Fruit fly (Drosophila melanogaster) whole organism, embryonic: ENCODE data around the gene Gr5a.
A peak's percentile ranks its signal among the peaks of the same experiment; 100 is the strongest.

Experiments
- Asciz ChIP-seq: fragments of 200-800 bp; sonication (Bioruptor generic); optimal IDR thresholded peaks from 2 replicates; lab custom pipeline; 2017; ENCODE audit warnings: missing biosample characterization, mild to moderate bottlenecking, missing genetic modification characterization, missing genetic modification reagents
- CG10654 ChIP-seq: fragments of 200-800 bp; sonication (Bioruptor generic); optimal IDR thresholded peaks from 2 replicates; lab custom pipeline; 2016; ENCODE audit warnings: missing biosample characterization, missing genetic modification characterization
- CG12071 ChIP-seq: fragments of 200-800 bp; sonication (Bioruptor generic); optimal IDR thresholded peaks from 3 replicates; lab custom pipeline; 2018; ENCODE audit warnings: missing biosample characterization, mild to moderate bottlenecking, missing genetic modification characterization
- CG14050 ChIP-seq: fragments of 200-800 bp; sonication (Bioruptor generic); IDR thresholded peaks from 3 replicates; pipeline ENCODE4 v1.3.6; 2022; ENCODE audit warnings: missing biosample characterization, missing genetic modification characterization
- CG15601 ChIP-seq: fragments of 200-800 bp; sonication (Bioruptor generic); optimal IDR thresholded peaks from 3 replicates; lab custom pipeline; 2019; ENCODE audit warnings: missing biosample characterization, mild to moderate bottlenecking, missing genetic modification characterization, moderate library complexity
- CG1832 ChIP-seq: fragments of 200-800 bp; sonication (Bioruptor generic); optimal IDR thresholded peaks from 2 replicates; lab custom pipeline; 2017; ENCODE audit warnings: missing biosample characterization, mild to moderate bottlenecking, missing genetic modification characterization, inconsistent platforms
- CG2120 ChIP-seq: fragments of 200-800 bp; sonication (Bioruptor generic); optimal IDR thresholded peaks from 3 replicates; lab custom pipeline; 2016; ENCODE audit warnings: missing biosample characterization, missing genetic modification characterization
- CG2202 ChIP-seq: fragments of 200-800 bp; sonication (Bioruptor generic); optimal IDR thresholded peaks from 2 replicates; lab custom pipeline; 2018; ENCODE audit warnings: missing biosample characterization, mild to moderate bottlenecking, missing genetic modification characterization
- CG30403 ChIP-seq: fragments of 200-800 bp; sonication (Bioruptor generic); optimal IDR thresholded peaks from 3 replicates; lab custom pipeline; 2016; ENCODE audit warnings: missing biosample characterization, missing genetic modification characterization
- CG6272 ChIP-seq: fragments of 200-800 bp; sonication (Bioruptor generic); IDR thresholded peaks from 2 replicates; pipeline ENCODE4 v1.3.6; 2022; ENCODE audit warnings: missing biosample characterization, missing genetic modification characterization
- CG7271 ChIP-seq: fragments of 200-800 bp; sonication (Bioruptor generic); optimal IDR thresholded peaks from 2 replicates; lab custom pipeline; 2018; ENCODE audit warnings: missing biosample characterization, mild to moderate bottlenecking, missing genetic modification characterization, moderate library complexity
- CG9215 ChIP-seq: fragments of 200-800 bp; sonication (Bioruptor generic); IDR thresholded peaks from 2 replicates; pipeline ENCODE4 v1.3.6; 2022; ENCODE audit warnings: missing biosample characterization, missing genetic modification characterization
- CG9817 ChIP-seq: fragments of 200-800 bp; sonication (Bioruptor generic); optimal IDR thresholded peaks from 2 replicates; lab custom pipeline; 2018; ENCODE audit warnings: missing biosample characterization, mild to moderate bottlenecking, missing genetic modification characterization, moderate library complexity
- CoRest ChIP-seq: fragments of 200-800 bp; sonication (Bioruptor generic); optimal IDR thresholded peaks from 3 replicates; lab custom pipeline; 2018; ENCODE audit warnings: missing biosample characterization, mild to moderate bottlenecking, missing genetic modification characterization, moderate library complexity
- Dad ChIP-seq: fragments of 200-800 bp; sonication (Bioruptor generic); optimal IDR thresholded peaks from 3 replicates; lab custom pipeline; 2016; ENCODE audit warnings: missing biosample characterization, missing genetic modification characterization
- HLH4C ChIP-seq: fragments of 200-800 bp; sonication (Bioruptor generic); IDR thresholded peaks from 3 replicates; pipeline ENCODE4 v1.3.6; 2022; ENCODE audit warnings: missing biosample characterization, missing genetic modification characterization; ENCODE audit not compliant: partially characterized antibody
- Hmr ChIP-seq: fragments of 200-800 bp; sonication (Bioruptor generic); optimal IDR thresholded peaks from 3 replicates; lab custom pipeline; 2017; ENCODE audit warnings: mild to moderate bottlenecking, missing biosample characterization, missing genetic modification reagents, missing genetic modification characterization
- Hr51 ChIP-seq, 2 experiments: fragments of 200-800 bp; sonication (Bioruptor generic); optimal IDR thresholded peaks; 2 replicates in 1 of 2; 3 replicates in 1 of 2; lab custom pipeline; 2016 to 2018; ENCODE audit warnings: missing biosample characterization in 2 of 2, missing genetic modification characterization in 2 of 2, mild to moderate bottlenecking in 1 of 2, moderate library complexity in 1 of 2
- NFAT ChIP-seq: fragments of 200-800 bp; sonication (Bioruptor generic); IDR thresholded peaks from 2 replicates; pipeline ENCODE4 v1.3.6; 2022; ENCODE audit warnings: missing biosample characterization, missing genetic modification characterization
- NK7.1 ChIP-seq: fragments of 200-800 bp; sonication (Bioruptor generic); optimal IDR thresholded peaks from 3 replicates; lab custom pipeline; 2016; ENCODE audit warnings: missing biosample characterization, missing genetic modification characterization
- NfI ChIP-seq: fragments of 200-800 bp; sonication (Bioruptor generic); optimal IDR thresholded peaks from 3 replicates; lab custom pipeline; 2018; ENCODE audit warnings: missing biosample characterization, mild to moderate bottlenecking, missing genetic modification characterization, moderate library complexity
- YL-1 ChIP-seq: fragments of 200-800 bp; sonication (Bioruptor generic); optimal IDR thresholded peaks from 3 replicates; lab custom pipeline; 2017; ENCODE audit warnings: missing biosample characterization, mild to moderate bottlenecking, missing genetic modification characterization
- ac ChIP-seq: fragments of 200-800 bp; sonication (Bioruptor generic); optimal IDR thresholded peaks from 3 replicates; lab custom pipeline; 2017; ENCODE audit warnings: missing biosample characterization, mild to moderate bottlenecking, missing genetic modification characterization
- btn ChIP-seq: fragments of 200-800 bp; sonication (Bioruptor generic); optimal IDR thresholded peaks from 2 replicates; lab custom pipeline; 2016; ENCODE audit warnings: missing biosample characterization, missing genetic modification characterization
- caup ChIP-seq: fragments of 200-800 bp; sonication (Bioruptor generic); optimal IDR thresholded peaks from 3 replicates; lab custom pipeline; 2017; ENCODE audit warnings: missing biosample characterization, mild to moderate bottlenecking, missing genetic modification characterization, moderate library complexity; ENCODE audit not compliant: severe bottlenecking
- croc ChIP-seq: fragments of 200-800 bp; sonication (Bioruptor generic); conservative IDR thresholded peaks from 3 replicates; pipeline ENCODE4 v1.3.6; 2022; ENCODE audit warnings: missing biosample characterization, missing genetic modification characterization
- da ChIP-seq: fragments of 200-800 bp; sonication (Bioruptor generic); optimal IDR thresholded peaks from 2 replicates; lab custom pipeline; 2016; ENCODE audit warnings: missing biosample characterization, missing genetic modification characterization
- fd102C ChIP-seq: fragments of 200-800 bp; sonication (Bioruptor generic); optimal IDR thresholded peaks from 2 replicates; lab custom pipeline; 2018; ENCODE audit warnings: missing biosample characterization, mild to moderate bottlenecking, missing genetic modification characterization, moderate library complexity
- fd3F ChIP-seq: fragments of 200-800 bp; sonication (Bioruptor generic); optimal IDR thresholded peaks from 2 replicates; lab custom pipeline; 2018; ENCODE audit warnings: missing biosample characterization, mild to moderate bottlenecking, missing genetic modification characterization, moderate library complexity
- fd96Cb ChIP-seq: fragments of 200-800 bp; sonication (Bioruptor generic); optimal IDR thresholded peaks from 2 replicates; lab custom pipeline; 2018; ENCODE audit warnings: missing biosample characterization, mild to moderate bottlenecking, missing genetic modification characterization, moderate library complexity
- h ChIP-seq: fragments of >200 bp; optimal IDR thresholded peaks from 2 replicates; lab custom pipeline; 2017
- her ChIP-seq: fragments of 200-800 bp; sonication (Bioruptor generic); optimal IDR thresholded peaks from 2 replicates; lab custom pipeline; 2016; ENCODE audit warnings: missing biosample characterization, missing genetic modification characterization
- hkb ChIP-seq, 2 experiments: fragments of 200-800 bp in 1 of 2; fragments of >200 bp in 1 of 2; sonication (Bioruptor generic) in 1 of 2; IDR thresholded peaks in 1 of 2; optimal IDR thresholded peaks in 1 of 2; 2 replicates each; pipeline versions ENCODE4 v1.3.6 to Lab custom; 2017 to 2022; ENCODE audit warnings: missing biosample characterization in 1 of 2, missing genetic modification characterization in 1 of 2
- p53 ChIP-seq: fragments of 200-800 bp; sonication (Bioruptor generic); optimal IDR thresholded peaks from 2 replicates; lab custom pipeline; 2016; ENCODE audit warnings: missing biosample characterization, missing genetic modification characterization
- salm ChIP-seq: fragments of 200-800 bp; sonication (Bioruptor generic); optimal IDR thresholded peaks from 2 replicates; lab custom pipeline; 2018; ENCODE audit warnings: missing biosample characterization, mild to moderate bottlenecking, missing genetic modification characterization
- slbo ChIP-seq: fragments of 200-800 bp; sonication (Bioruptor generic); IDR thresholded peaks from 2 replicates; pipeline ENCODE4 v1.3.6; 2022; ENCODE audit warnings: missing biosample characterization, missing genetic modification characterization
- slou ChIP-seq: fragments of 200-800 bp; sonication (Bioruptor generic); optimal IDR thresholded peaks from 3 replicates; lab custom pipeline; 2016; ENCODE audit warnings: missing biosample characterization, missing genetic modification characterization
- slp2 ChIP-seq: fragments of 200-800 bp; sonication (Bioruptor generic); optimal IDR thresholded peaks from 2 replicates; lab custom pipeline; 2016; ENCODE audit warnings: missing biosample characterization, missing genetic modification characterization
- stwl ChIP-seq: fragments of 200-800 bp; sonication (Bioruptor generic); optimal IDR thresholded peaks from 3 replicates; lab custom pipeline; 2018; ENCODE audit warnings: missing biosample characterization, mild to moderate bottlenecking, missing genetic modification characterization, moderate library complexity
- tio ChIP-seq: fragments of 200-800 bp; sonication (Bioruptor generic); optimal IDR thresholded peaks from 2 replicates; lab custom pipeline; 2017; ENCODE audit warnings: missing biosample characterization, missing genetic modification characterization, inconsistent platforms
- trem ChIP-seq: fragments of 200-800 bp; optimal IDR thresholded peaks from 3 replicates; lab custom pipeline; 2019; ENCODE audit warnings: missing biosample characterization, mild to moderate bottlenecking, missing genetic modification characterization, moderate library complexity
- vfl ChIP-seq: fragments of 200-800 bp; sonication (Bioruptor generic); optimal IDR thresholded peaks from 2 replicates; lab custom pipeline; 2016; ENCODE audit warnings: missing biosample characterization, missing genetic modification characterization

Gr5a gene

dm6 chrX:5698087-5698727, 17.8 kb downstream of the Gr5a start, which contains the start of gene AdamTS-B (continued):
- TF ChIP-seq NFAT (GFP tag; lab: Robert Waterston, UW): no peak
- no peak for TF ChIP-seq her (GFP tag; lab: Kevin White, UChicago)
- TF ChIP-seq CG2202: peak; percentile 3
- TF ChIP-seq CG9817 (tag; lab: Kevin White, UChicago): peak; percentile 28
- no peak for TF ChIP-seq YL-1 (GFP tag; lab: Kevin White, UChicago)
- no peak for TF ChIP-seq HLH4C (GFP tag; lab: Robert Waterston, UW)
- no peak for TF ChIP-seq CG7271 (tag; lab: Kevin White, UChicago)
- peak; percentile 65 for TF ChIP-seq CG30403 (GFP tag; lab: Kevin White, UChicago)
- no peak for TF ChIP-seq btn (GFP tag; lab: Kevin White, UChicago)
- no peak for TF ChIP-seq trem (tag; lab: Kevin White, UChicago)
- TF ChIP-seq slou (GFP tag; lab: Kevin White, UChicago): no peak
- TF ChIP-seq NK7.1 (GFP tag; lab: Kevin White, UChicago): no peak
- TF ChIP-seq slbo (GFP tag; lab: Robert Waterston, UW): peak; percentile 56
- TF ChIP-seq p53 (GFP tag; lab: Kevin White, UChicago): no peak
- 0 out of 3 replicates have a peak, but pooled peaks have one; percentile 15 for TF ChIP-seq CG14050 (GFP tag; lab: Robert Waterston, UW)
- TF ChIP-seq caup (GFP tag; lab: Kevin White, UChicago): peak; percentile 9
- TF ChIP-seq CG6272 (GFP tag; lab: Robert Waterston, UW): no peak
- no peak for TF ChIP-seq CG10654 (GFP tag; lab: Kevin White, UChicago)
- TF ChIP-seq fd96Cb (tag; lab: Kevin White, UChicago): peak; percentile 22
- no peak for TF ChIP-seq vfl (GFP tag; lab: Kevin White, UChicago)
- no peak for TF ChIP-seq fd102C
- TF ChIP-seq hkb (optimal IDR thresholded peaks at IDR 0.05; lab: Kevin White, UChicago): no peak
- TF ChIP-seq hkb (GFP tag; IDR thresholded peaks at IDR 0.05; lab: Robert Waterston, UW): no peak
- peak; percentile 6 for TF ChIP-seq CG15601
- TF ChIP-seq Hmr (GFP tag; lab: Kevin White, UChicago): peak; percentile 28
- TF ChIP-seq CoRest (tag; lab: Kevin White, UChicago): peak; percentile 69
- TF ChIP-seq NfI (GFP tag; lab: Kevin White, UChicago): peak; percentile 41
- no peak for TF ChIP-seq fd3F (GFP tag; lab: Kevin White, UChicago)
- no peak for TF ChIP-seq Dad (GFP tag; lab: Kevin White, UChicago)
- TF ChIP-seq CG12071 (GFP tag; lab: Kevin White, UChicago): no peak
- peak; percentile 48 for TF ChIP-seq croc (GFP tag; lab: Robert Waterston, UW)
- TF ChIP-seq tio (GFP tag; lab: Kevin White, UChicago): peak; percentile 16
- no peak for TF ChIP-seq Asciz (GFP tag; lab: Kevin White, UChicago)
- no peak for TF ChIP-seq stwl (tag; lab: Kevin White, UChicago)
- TF ChIP-seq Hr51 (GFP tag; optimal IDR thresholded peaks at IDR 0.05; lab: Kevin White, UChicago): peak in 1 of 2 experiments; percentile 65
- no peak for TF ChIP-seq slp2 (GFP tag; lab: Kevin White, UChicago)
- no peak for TF ChIP-seq ac (GFP tag; lab: Kevin White, UChicago)
- TF ChIP-seq CG2120 (GFP tag; lab: Kevin White, UChicago): peak; percentile 43
- TF ChIP-seq salm (tag; lab: Kevin White, UChicago): no peak
- no peak for TF ChIP-seq h (lab: Kevin White, UChicago)
- no peak for TF ChIP-seq da (GFP tag; lab: Kevin White, UChicago)
- no peak for TF ChIP-seq CG1832 (GFP tag; lab: Kevin White, UChicago)
- TF ChIP-seq CG9215 (GFP tag; lab: Robert Waterston, UW): peak; percentile 28; the same call in 1 of the 2 replicates
